Worm (Caenorhabditis elegans) whole organism, mixed stage, embryonic: Measurements from ENCODE around the gene igdb-2.

Experiments
- M03D4.4 ChIP-seq: sonication (generic microtip); optimal IDR thresholded peaks from 2 replicates; lab custom pipeline; 2017; ENCODE audit warnings: mild to moderate bottlenecking, missing genetic modification characterization, missing compliant biosample characterization
- bed-3 ChIP-seq: fragments of 200-800 bp; sonication (Bioruptor generic); optimal IDR thresholded peaks from 3 replicates; lab custom pipeline; 2018; ENCODE audit warnings: mild to moderate bottlenecking, missing genetic modification characterization, moderate library complexity, missing compliant biosample characterization
- blmp-1 ChIP-seq: fragments of 150-350 bp; optimal IDR thresholded peaks from 2 replicates; lab custom pipeline; 2014; ENCODE audit warnings: missing biosample characterization, missing genetic modification characterization
- ceh-39 ChIP-seq: fragments of 150-350 bp; optimal IDR thresholded peaks from 2 replicates; lab custom pipeline; 2014; ENCODE audit warnings: missing biosample characterization, missing genetic modification characterization
- ceh-43 ChIP-seq: fragments of 200-800 bp; sonication (Bioruptor generic); optimal IDR thresholded peaks from 2 replicates; lab custom pipeline; 2018; ENCODE audit warnings: mild to moderate bottlenecking, missing genetic modification characterization, moderate library complexity, missing compliant biosample characterization
- ceh-83 ChIP-seq: fragments of 200-800 bp; sonication (Bioruptor generic); optimal IDR thresholded peaks from 2 replicates; lab custom pipeline; 2018; ENCODE audit warnings: mild to moderate bottlenecking, missing genetic modification characterization, missing compliant biosample characterization
- ces-1 ChIP-seq: fragments of 150-350 bp; optimal IDR thresholded peaks from 2 replicates; lab custom pipeline; 2014; ENCODE audit warnings: missing biosample characterization, missing genetic modification reagents, missing genetic modification characterization
- cnd-1 ChIP-seq: fragments of 200-800 bp; sonication (Bioruptor generic); optimal IDR thresholded peaks from 2 replicates; lab custom pipeline; 2018; ENCODE audit warnings: mild to moderate bottlenecking, missing genetic modification characterization, missing compliant biosample characterization
- drap-1 ChIP-seq: fragments of 200-800 bp; sonication (Bioruptor generic); optimal IDR thresholded peaks from 3 replicates; lab custom pipeline; 2018; ENCODE audit warnings: mild to moderate bottlenecking, missing genetic modification characterization, missing compliant biosample characterization
- elt-1 ChIP-seq: sonication (generic microtip); optimal IDR thresholded peaks from 2 replicates; lab custom pipeline; 2017; ENCODE audit warnings: missing genetic modification characterization, mild to moderate bottlenecking, missing compliant biosample characterization, antibody characterized with exemption, moderate library complexity, borderline replicate concordance; ENCODE audit not compliant: insufficient read depth
- elt-3 ChIP-seq: fragments of 150-350 bp; optimal IDR thresholded peaks from 2 replicates; lab custom pipeline; 2014; ENCODE audit warnings: missing biosample characterization, missing genetic modification characterization
- flh-1 ChIP-seq: fragments of 200-800 bp; sonication (Bioruptor generic); optimal IDR thresholded peaks from 2 replicates; lab custom pipeline; 2018; ENCODE audit warnings: mild to moderate bottlenecking, missing genetic modification characterization, moderate library complexity, missing compliant biosample characterization
- ham-2 ChIP-seq: fragments of 200-800 bp; sonication (Bioruptor generic); optimal IDR thresholded peaks from 2 replicates; lab custom pipeline; 2018; ENCODE audit warnings: mild to moderate bottlenecking, missing genetic modification characterization, missing compliant biosample characterization
- hlh-1 ChIP-seq: fragments of 150-350 bp; optimal IDR thresholded peaks from 2 replicates; lab custom pipeline; 2014; ENCODE audit warnings: missing biosample characterization, missing genetic modification reagents, missing genetic modification characterization
- lin-32 ChIP-seq: fragments of 200-800 bp; sonication (Bioruptor generic); optimal IDR thresholded peaks from 2 replicates; lab custom pipeline; 2018; ENCODE audit warnings: mild to moderate bottlenecking, missing genetic modification characterization, missing compliant biosample characterization
- lsy-2 ChIP-seq: fragments of 150-350 bp; optimal IDR thresholded peaks from 2 replicates; lab custom pipeline; 2014; ENCODE audit warnings: missing biosample characterization, missing genetic modification characterization
- mab-5 ChIP-seq: fragments of 150-350 bp; optimal IDR thresholded peaks from 2 replicates; lab custom pipeline; 2014; ENCODE audit warnings: missing biosample characterization, missing genetic modification characterization
- mep-1 ChIP-seq: fragments of 150-350 bp; optimal IDR thresholded peaks from 2 replicates; lab custom pipeline; 2017; ENCODE audit warnings: missing biosample characterization, missing genetic modification reagents, missing genetic modification characterization, inconsistent platforms
- mls-2 ChIP-seq: sonication (generic microtip); optimal IDR thresholded peaks from 2 replicates; lab custom pipeline; 2016; ENCODE audit warnings: mild to moderate bottlenecking, missing genetic modification characterization, moderate library complexity, missing compliant biosample characterization
- nhr-12 ChIP-seq: fragments of 150-350 bp; optimal IDR thresholded peaks from 2 replicates; lab custom pipeline; 2014; ENCODE audit warnings: missing biosample characterization, missing genetic modification characterization
- nhr-237 ChIP-seq: fragments of 150-350 bp; optimal IDR thresholded peaks from 2 replicates; lab custom pipeline; 2014; ENCODE audit warnings: missing biosample characterization, missing genetic modification characterization
- nhr-28 ChIP-seq: fragments of 150-350 bp; optimal IDR thresholded peaks from 2 replicates; lab custom pipeline; 2014; ENCODE audit warnings: missing biosample characterization, missing genetic modification characterization
- nhr-76 ChIP-seq: sonication (generic microtip); optimal IDR thresholded peaks from 2 replicates; lab custom pipeline; 2017; ENCODE audit warnings: missing biosample characterization, missing genetic modification characterization
- sem-2 ChIP-seq: fragments of 200-800 bp; sonication (Bioruptor generic); optimal IDR thresholded peaks from 2 replicates; lab custom pipeline; 2018; ENCODE audit warnings: mild to moderate bottlenecking, missing genetic modification characterization, missing compliant biosample characterization
- sptf-1 ChIP-seq: sonication (generic microtip); optimal IDR thresholded peaks from 2 replicates; lab custom pipeline; 2017; ENCODE audit warnings: mild to moderate bottlenecking, missing genetic modification characterization, moderate library complexity, missing compliant biosample characterization
- tbx-8 ChIP-seq: fragments of 200-800 bp; sonication (Bioruptor generic); optimal IDR thresholded peaks from 2 replicates; lab custom pipeline; 2018; ENCODE audit warnings: mild to moderate bottlenecking, missing genetic modification characterization, moderate library complexity, missing compliant biosample characterization
- unc-120 ChIP-seq: sonication (generic microtip); optimal IDR thresholded peaks from 2 replicates; lab custom pipeline; 2017; ENCODE audit warnings: missing genetic modification characterization, missing compliant biosample characterization; ENCODE audit not compliant: poor library complexity, severe bottlenecking
- unc-39 ChIP-seq: fragments of 150-350 bp; optimal IDR thresholded peaks from 2 replicates; lab custom pipeline; 2014; ENCODE audit warnings: missing biosample characterization, missing genetic modification characterization
- unc-62 ChIP-seq: fragments of 150-350 bp; optimal IDR thresholded peaks from 2 replicates; lab custom pipeline; 2014; ENCODE audit warnings: missing biosample characterization, missing genetic modification reagents, missing genetic modification characterization
- ztf-11 ChIP-seq: fragments of 150-350 bp; optimal IDR thresholded peaks from 2 replicates; lab custom pipeline; 2014; ENCODE audit warnings: missing biosample characterization, missing genetic modification characterization

Gene igdb-2

ce11 chrIV:12431755-12432154, 36.7 kb upstream of the igdb-2 start:
- no peak for TF ChIP-seq sem-2
- TF ChIP-seq ceh-39 = no peak
- TF ChIP-seq ham-2 (GFP tag; lab: Kevin White, UChicago) = no peak
- TF ChIP-seq mls-2 (tag; lab: Kevin White, UChicago) = no peak
- TF ChIP-seq lin-32 = no peak
- TF ChIP-seq M03D4.4 = no peak
- TF ChIP-seq nhr-237 (tag; lab: Kevin White, UChicago) = no peak
- TF ChIP-seq flh-1 = no peak
- TF ChIP-seq mep-1 (tag; lab: Kevin White, UChicago) = no peak

- no peak for TF ChIP-seq hlh-1 (tag; lab: Kevin White, UChicago)
- no peak for TF ChIP-seq ztf-11 (tag; lab: Kevin White, UChicago)
- no peak for TF ChIP-seq ceh-43
- no peak for TF ChIP-seq cnd-1 (tag; lab: Kevin White, UChicago)
- no peak for TF ChIP-seq lin-32
- no peak for TF ChIP-seq unc-120 (tag; lab: Kevin White, UChicago)
- no peak for TF ChIP-seq nhr-12 (tag; lab: Kevin White, UChicago)
- no peak for TF ChIP-seq bed-3 (GFP tag; lab: Kevin White, UChicago)
These were observed 36.1 kb upstream of the igdb-2 start, which contains the start of gene clec-184 for ce11 chrIV:12432340-12432739. Gene clec-184, plus strand, starts transcription at chrIV:12432640.

ce11 chrIV:12435442-12435841, 33.0 kb upstream of the igdb-2 start, which contains the start of gene irg-4:
Gene irg-4, plus strand, starts transcription at chrIV:12435833.
- TF ChIP-seq ceh-83 (GFP tag; lab: Kevin White, UChicago) (no peak), unc-62 (no peak), nhr-237 (tag; lab: Kevin White, UChicago) (no peak), sem-2 (no peak), elt-3 (tag; lab: Kevin White, UChicago) (no peak), ztf-11 (tag; lab: Kevin White, UChicago) (no peak), lsy-2 (no peak), blmp-1 (tag; lab: Kevin White, UChicago) (no peak)

ce11 chrIV:12438359-12438758, 30.1 kb upstream of the igdb-2 start, which contains the start of gene clec-185:
Gene clec-185, plus strand, starts transcription at chrIV:12438659.
- TF ChIP-seq flh-1 = no peak
- no peak for TF ChIP-seq ceh-39
- TF ChIP-seq ceh-43 = no peak
- no peak for TF ChIP-seq lsy-2

ce11 chrIV:12441715-12442114, 26.7 kb upstream of the igdb-2 start, which contains the start of gene C25G4.17:
Gene C25G4.17, plus strand, starts transcription at chrIV:12442015.
- TF ChIP-seq hlh-1 (tag; lab: Kevin White, UChicago) = no peak
- TF ChIP-seq elt-1 = no peak
- no peak for TF ChIP-seq ceh-83 (GFP tag; lab: Kevin White, UChicago)
- no peak for TF ChIP-seq drap-1 (GFP tag; lab: Kevin White, UChicago)
- TF ChIP-seq nhr-76 (tag; lab: Kevin White, UChicago) = no peak
- no peak for TF ChIP-seq mep-1 (tag; lab: Kevin White, UChicago)
- TF ChIP-seq mab-5 (tag; lab: Kevin White, UChicago) = no peak
- TF ChIP-seq unc-39 (tag; lab: Kevin White, UChicago) = no peak
- no peak for TF ChIP-seq ces-1 (GFP tag; lab: Kevin White, UChicago)
- TF ChIP-seq ceh-39 = no peak
- no peak for TF ChIP-seq sptf-1 (tag; lab: Kevin White, UChicago)
- TF ChIP-seq, all 35 proteins: peak for 0

- no peak for TF ChIP-seq ztf-11 (tag; lab: Kevin White, UChicago)
- no peak for TF ChIP-seq tbx-8 (GFP tag; lab: Kevin White, UChicago)
- no peak for TF ChIP-seq nhr-237 (tag; lab: Kevin White, UChicago)
- no peak for TF ChIP-seq mep-1 (tag; lab: Kevin White, UChicago)
- TF ChIP-seq unc-62 = no peak
- no peak for TF ChIP-seq nhr-76 (tag; lab: Kevin White, UChicago)
- TF ChIP-seq nhr-28 = no peak
- TF ChIP-seq bed-3 (GFP tag; lab: Kevin White, UChicago) = no peak
- no peak for TF ChIP-seq ces-1 (GFP tag; lab: Kevin White, UChicago)
- no peak for TF ChIP-seq lsy-2
- no peak for TF ChIP-seq nhr-12 (tag; lab: Kevin White, UChicago)
These were observed 24.5 kb upstream of the igdb-2 start, which contains the start of gene C25G4.2 for ce11 chrIV:12443936-12444335. Gene C25G4.2, minus strand, starts transcription at chrIV:12444035.
